Worm (Caenorhabditis elegans) whole organism, mixed stage, embryonic: Measurements from ENCODE around the gene taf-7.1.

ENCODE experiments used
- ces-1 ChIP-seq: fragments of 150-350 bp; optimal IDR thresholded peaks from 2 replicates; lab custom pipeline; 2014; ENCODE audit warnings: missing biosample characterization, missing genetic modification reagents, missing genetic modification characterization
- elt-3 ChIP-seq: fragments of 150-350 bp; optimal IDR thresholded peaks from 2 replicates; lab custom pipeline; 2014; ENCODE audit warnings: missing biosample characterization, missing genetic modification characterization
- mab-5 ChIP-seq: fragments of 150-350 bp; optimal IDR thresholded peaks from 2 replicates; lab custom pipeline; 2014; ENCODE audit warnings: missing biosample characterization, missing genetic modification characterization
- nhr-237 ChIP-seq: fragments of 150-350 bp; optimal IDR thresholded peaks from 2 replicates; lab custom pipeline; 2014; ENCODE audit warnings: missing biosample characterization, missing genetic modification characterization
- nhr-76 ChIP-seq: sonication (generic microtip); optimal IDR thresholded peaks from 2 replicates; lab custom pipeline; 2017; ENCODE audit warnings: missing biosample characterization, missing genetic modification characterization

ce11 chrX:11792730-11793129, 44.5 kb downstream of the taf-7.1 start:
- TF ChIP-seq nhr-76 (tag; lab: Kevin White, UChicago) (no peak), ces-1 (no peak), elt-3 (tag; lab: Kevin White, UChicago) (no peak), nhr-237 (tag; lab: Kevin White, UChicago) (no peak), mab-5 (tag; lab: Kevin White, UChicago) (no peak)
